In genomic region chr2L:13222225-13222648, dm6 we compare ENCODE assay signal across 1 fruit fly cellular context.
A peak's percentile ranks its signal among the peaks of the same experiment; 100 is the strongest.
TF ChIP-seq lines count a peak whose summit lies in the region.

Gene Ski6, minus strand, starts transcription at chr2L:13222429.
Gene CG16812, plus strand, starts transcription at chr2L:13222587.

TF ChIP-seq in whole organism, embryonic, 481 proteins besides CTCF, POLR2A, EP300 and RAD21 (continued from another document):
- peak; percentile 26; the same call in 1 of the 3 replicates for TF ChIP-seq B-H1 (GFP tag; IDR thresholded peaks at IDR 0.05; lab: Robert Waterston, UW)
- TF ChIP-seq run (tag; optimal IDR thresholded peaks at IDR 0.05; lab: Kevin White, UChicago), result peak; percentile 45
- no peak for TF ChIP-seq Lpt (GFP tag; optimal IDR thresholded peaks at IDR 0.05; lab: Kevin White, UChicago)
- TF ChIP-seq Nf-YB (GFP tag; optimal IDR thresholded peaks at IDR 0.05; lab: Kevin White, UChicago), result peak; percentile 47
- no peak for TF ChIP-seq Sry-β (GFP tag; optimal IDR thresholded peaks at IDR 0.05; lab: Kevin White, UChicago)
- TF ChIP-seq croc (GFP tag; conservative IDR thresholded peaks at IDR 0.05; lab: Robert Waterston, UW), result no peak
- no peak for TF ChIP-seq caup (GFP tag; optimal IDR thresholded peaks at IDR 0.05; lab: Kevin White, UChicago; ENCODE audit: severe bottlenecking)
TF ChIP-seq in whole organism, embryonic: peak in this region for 223.
